Fruit fly (Drosophila melanogaster) whole organism, larva: ENCODE measurements around the gene sinu.

Experiments used
- noc ChIP-seq: fragments of 200-800 bp; sonication (Bioruptor generic); optimal IDR thresholded peaks from 3 replicates; lab custom pipeline; 2019; ENCODE audit warnings: missing biosample characterization, mild to moderate bottlenecking, missing genetic modification characterization, moderate library complexity

The sinu gene

DNA sequence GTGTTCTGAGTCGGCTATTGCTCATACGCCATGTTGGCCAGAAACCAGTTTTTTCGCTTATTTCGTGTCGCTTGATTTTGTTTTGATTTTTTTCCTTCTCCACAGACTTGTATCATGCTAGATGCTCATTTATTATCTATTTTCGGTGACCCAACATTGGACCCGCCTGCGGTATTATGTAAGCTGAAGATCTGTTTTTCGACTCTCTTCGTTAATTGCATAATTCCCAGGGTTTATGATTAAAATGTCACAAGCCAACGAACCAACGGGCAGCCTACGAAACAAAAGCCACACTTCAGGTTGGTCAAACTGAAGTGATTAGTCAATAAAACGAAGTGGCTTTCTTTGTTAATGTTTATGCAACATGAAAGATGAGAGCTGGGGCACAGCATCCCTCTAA, 17.2 kb upstream of the sinu start:
- TF ChIP-seq noc (tag; lab: Kevin White, UChicago), result no peak

DNA sequence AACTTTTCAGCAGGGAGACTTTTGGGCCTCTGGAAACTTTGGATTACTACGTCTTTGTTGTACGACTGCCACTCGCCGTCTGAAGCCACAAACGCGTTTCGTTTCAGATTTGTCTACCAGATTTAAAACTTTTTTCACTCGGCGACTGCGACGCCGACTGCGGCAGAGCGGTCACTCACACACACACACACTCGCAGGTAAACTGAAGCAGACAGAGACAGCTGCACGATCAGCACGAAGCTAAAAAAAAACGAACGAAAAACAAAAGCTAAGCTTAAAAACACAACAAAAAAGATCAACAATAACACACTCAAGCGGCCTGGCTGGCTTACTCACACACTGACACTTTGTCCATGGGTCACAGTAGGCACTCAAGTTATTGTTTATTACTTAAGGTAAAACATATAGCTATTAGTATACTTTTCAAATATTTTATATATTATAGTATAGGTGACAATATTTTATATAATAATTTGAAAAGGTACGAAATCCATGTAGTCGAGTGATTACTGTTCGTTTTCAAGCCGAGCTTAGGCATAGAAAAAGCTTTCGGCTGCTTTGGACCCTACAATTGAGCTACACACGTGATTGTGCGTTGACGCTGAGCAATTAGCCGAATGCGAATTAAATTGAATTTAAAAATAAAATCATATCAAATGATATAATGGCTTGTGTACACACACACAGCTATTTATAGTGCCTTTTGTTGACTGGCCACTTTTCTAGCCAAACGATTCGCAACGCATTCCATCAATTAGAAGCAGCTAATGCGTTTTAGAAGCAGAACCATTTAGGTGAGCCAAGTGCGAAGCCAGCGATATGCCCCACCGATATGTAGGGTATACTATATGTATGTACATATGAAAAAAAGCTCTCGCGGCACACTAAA, 16.1 kb upstream of the sinu start, which contains the start of gene Msr-110:
Gene Msr-110 (minus strand): TSS at position 99 of the 889 bp plus-strand sequence.
- peak; percentile 92 for TF ChIP-seq noc (tag; lab: Kevin White, UChicago)

DNA sequence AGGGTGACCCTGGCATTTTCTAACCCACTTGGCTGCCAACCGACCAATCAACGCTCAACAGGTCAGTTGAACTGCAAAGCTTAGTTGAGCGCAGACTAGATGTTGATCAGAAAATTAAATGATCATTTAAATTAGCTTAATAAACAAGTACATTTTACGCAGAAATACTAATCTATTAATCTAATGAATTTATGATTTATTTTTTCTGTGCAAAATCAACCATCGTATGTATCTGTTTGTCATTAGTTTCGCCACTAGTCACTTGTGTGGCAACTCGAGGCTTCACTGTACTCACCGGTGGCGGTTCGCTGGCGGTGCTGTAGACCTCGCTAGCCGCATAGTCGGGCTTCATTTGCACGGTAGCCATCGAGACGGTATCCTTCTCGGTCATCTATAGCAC, 15.1 kb upstream of the sinu start:
- no peak for TF ChIP-seq noc (tag; lab: Kevin White, UChicago)

DNA sequence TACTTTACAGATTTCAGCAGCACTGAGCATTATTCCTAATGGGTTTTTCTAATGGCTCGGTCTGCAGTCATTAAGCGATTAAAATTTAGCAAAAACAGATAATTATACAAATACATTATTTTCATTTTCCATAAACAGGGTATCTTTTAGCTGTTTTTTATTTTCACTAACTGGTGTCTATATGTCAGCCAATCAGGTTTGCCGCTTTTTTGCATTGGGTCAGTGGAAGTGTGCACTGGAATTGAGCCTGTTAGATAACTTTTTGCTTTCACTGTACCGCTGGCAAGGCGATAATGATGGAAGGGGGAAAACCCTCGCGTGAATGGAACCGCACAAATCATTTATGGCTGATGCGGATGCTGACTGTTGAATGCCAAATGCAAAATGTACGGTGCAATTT, 14.1 kb upstream of the sinu start:
- TF ChIP-seq noc (tag; lab: Kevin White, UChicago), result no peak

- TF ChIP-seq noc (tag; lab: Kevin White, UChicago), result no peak
These were observed 9.7 kb upstream of the sinu start for dm6 chr3L:5571051-5571450.

DNA sequence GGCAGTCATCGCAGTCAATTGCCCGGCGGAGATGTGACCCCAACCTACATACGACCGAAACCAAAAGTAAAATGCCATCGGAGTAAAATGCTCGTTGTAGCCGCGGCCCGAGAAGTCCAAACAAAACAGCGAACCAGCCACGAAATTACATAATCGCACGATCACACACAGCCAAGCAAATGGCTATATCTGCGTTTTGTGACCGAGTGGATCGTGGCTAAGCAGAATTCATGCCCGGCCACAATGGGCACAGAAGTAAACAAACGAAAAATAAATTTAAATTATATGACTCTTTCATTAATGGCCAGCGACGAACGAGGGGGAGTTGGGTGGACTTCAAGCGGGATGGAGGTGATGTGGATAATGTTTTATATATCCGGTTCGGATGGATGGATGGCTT, 8.3 kb upstream of the sinu start:
- no peak for TF ChIP-seq noc (tag; lab: Kevin White, UChicago)

DNA sequence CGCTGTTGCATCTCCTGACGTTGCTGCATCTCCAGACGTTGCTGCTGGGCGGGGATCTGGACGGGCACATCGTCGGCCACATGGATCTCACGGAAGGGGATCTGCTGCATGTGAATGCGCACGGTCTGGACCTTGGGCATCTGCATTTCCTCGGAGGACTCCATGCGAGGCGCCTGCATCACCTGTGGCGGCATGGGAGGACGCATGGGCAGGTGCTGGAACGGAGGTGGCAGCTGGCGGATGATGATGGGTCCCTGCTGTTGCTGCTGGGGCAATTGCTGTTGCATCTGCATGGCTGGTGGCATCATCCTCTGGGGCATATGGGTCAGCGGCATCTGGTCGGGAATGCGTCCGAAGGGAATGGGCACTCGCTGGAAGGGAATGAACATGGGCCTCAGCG, 7.0 kb upstream of the sinu start:
- TF ChIP-seq noc (tag; lab: Kevin White, UChicago), result no peak

DNA sequence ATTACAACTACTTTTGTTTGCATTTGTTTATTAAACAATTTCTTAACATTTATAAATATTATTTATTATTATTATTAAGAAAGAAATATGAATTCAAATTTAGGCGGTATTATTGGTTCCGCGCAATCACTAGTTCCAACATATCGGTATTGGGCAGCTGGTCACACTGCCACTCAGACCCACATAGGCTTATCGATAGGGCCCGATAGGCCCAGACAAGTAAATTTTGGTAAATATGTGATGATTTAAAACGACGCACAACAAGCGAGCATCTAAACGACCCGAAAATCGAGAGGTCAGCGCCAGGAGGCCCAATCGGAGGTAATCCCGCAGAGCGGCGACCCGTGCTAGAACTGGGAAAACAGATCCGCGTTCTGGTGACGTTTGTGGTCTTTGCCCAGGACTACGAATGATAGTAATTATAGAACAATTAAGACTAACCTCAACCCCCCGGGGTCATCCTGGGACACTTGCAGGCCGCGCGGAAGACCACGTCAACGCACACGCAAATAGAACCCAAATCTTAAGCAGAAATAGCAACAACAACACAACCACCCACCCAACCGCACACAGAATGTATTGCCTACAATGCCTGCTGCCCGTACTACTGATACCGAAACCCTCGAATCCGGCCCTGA, 3.8 kb upstream of the sinu start, which contains the start of gene bc10:
Gene bc10 (plus strand): TSS at position 181 of the 638 bp plus-strand sequence.
- TF ChIP-seq noc (tag; lab: Kevin White, UChicago), result no peak

DNA sequence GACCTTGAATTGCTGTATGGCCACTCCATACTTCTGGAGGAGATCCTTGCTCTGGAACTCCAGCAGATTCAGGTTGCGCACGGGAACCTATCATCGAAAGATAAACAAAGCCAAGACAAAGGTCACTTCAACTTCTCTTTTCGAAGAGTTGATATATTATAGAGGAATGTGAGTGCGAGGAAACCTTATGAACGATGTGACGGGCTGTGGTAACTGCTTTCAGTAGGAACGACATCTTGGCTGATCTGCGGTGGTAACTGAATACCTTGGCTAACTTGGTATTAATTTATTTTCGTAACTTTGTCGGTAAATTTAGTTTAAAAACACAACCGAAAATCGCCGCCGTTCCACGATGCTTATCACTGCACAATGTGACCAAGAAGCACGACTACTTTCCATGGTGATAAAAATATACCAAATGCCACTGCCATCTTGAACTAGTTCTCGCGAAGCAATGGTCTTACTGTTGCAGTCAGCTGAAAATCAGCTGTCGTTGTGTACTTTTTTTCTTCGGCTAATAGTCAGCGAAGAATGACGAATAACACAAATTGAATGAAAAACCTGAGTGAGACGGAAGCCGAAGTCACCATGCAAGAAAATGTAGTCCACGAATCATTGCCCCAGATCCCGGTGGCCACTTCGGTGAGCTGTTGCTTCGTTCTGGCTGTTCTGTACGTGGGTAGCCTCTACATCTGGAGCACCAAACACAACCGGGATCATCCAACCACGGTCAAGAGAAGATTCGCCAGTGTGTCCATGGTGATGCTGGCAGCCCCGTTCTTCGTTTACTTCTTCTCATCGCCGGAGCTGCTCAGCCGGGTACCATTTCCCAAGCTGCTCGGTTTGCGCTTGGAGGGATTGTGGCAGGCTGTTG, 2.1 kb upstream of the sinu start, which contains the start of the genes ScsbetaG and Sras:
Gene ScsbetaG (minus strand): TSS at position 383 of the 874 bp plus-strand sequence.
Gene Sras (plus strand): TSS at position 466 of the 874 bp plus-strand sequence.
- no peak for TF ChIP-seq noc (tag; lab: Kevin White, UChicago)

dm6 chr3L:5562584-5562983, 1.2 kb upstream of the sinu start:
- no peak for TF ChIP-seq noc (tag; lab: Kevin White, UChicago)

- TF ChIP-seq noc (tag; lab: Kevin White, UChicago), result no peak
These were observed 5.2 kb downstream of the sinu start for dm6 chr3L:5556195-5556594.

DNA sequence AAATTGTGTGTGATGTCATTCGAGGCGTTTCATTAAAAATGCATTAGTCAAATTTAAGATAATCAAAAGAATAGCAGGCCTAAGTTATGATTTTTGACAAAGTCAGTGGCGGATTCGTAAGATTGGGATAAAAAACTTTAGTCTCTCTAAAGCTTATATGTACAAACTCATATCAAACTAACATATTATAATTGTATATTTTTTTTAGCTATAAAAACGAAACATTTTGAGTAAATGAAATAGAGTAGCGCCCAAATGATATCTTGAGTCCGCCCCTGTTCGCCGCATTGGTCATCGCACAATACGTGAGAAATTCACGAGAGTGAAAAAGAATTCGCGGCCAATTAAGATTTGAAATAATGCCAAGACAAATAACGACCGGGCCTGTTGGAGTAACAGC, 7.0 kb downstream of the sinu start:
- TF ChIP-seq noc (tag; lab: Kevin White, UChicago), result peak; percentile 65

DNA sequence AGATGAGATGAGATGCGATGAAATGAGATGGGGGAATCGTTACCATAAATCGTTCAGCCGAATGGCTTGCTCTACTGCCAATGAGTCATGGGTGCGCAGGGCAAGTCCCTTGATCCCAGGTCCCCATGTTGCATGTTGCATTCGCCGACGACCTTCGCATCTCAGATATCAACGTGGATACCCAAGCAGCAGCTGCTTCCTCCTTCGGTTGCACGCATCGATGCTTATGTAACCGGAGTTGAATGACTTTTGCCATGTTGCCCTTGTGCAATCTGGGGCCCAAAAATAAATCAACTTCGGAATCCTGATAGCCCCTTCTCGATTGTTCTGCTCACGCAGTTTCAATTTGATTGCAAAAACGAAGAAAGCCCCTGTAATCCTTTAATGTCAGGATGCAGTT, 7.7 kb downstream of the sinu start:
- no peak for TF ChIP-seq noc (tag; lab: Kevin White, UChicago)

dm6 chr3L:5551087-5551486, 10.3 kb downstream of the sinu start, which contains the start of gene frm:
Gene frm (minus strand): TSS chr3L:5551159.
- no peak for TF ChIP-seq noc (tag; lab: Kevin White, UChicago)

DNA sequence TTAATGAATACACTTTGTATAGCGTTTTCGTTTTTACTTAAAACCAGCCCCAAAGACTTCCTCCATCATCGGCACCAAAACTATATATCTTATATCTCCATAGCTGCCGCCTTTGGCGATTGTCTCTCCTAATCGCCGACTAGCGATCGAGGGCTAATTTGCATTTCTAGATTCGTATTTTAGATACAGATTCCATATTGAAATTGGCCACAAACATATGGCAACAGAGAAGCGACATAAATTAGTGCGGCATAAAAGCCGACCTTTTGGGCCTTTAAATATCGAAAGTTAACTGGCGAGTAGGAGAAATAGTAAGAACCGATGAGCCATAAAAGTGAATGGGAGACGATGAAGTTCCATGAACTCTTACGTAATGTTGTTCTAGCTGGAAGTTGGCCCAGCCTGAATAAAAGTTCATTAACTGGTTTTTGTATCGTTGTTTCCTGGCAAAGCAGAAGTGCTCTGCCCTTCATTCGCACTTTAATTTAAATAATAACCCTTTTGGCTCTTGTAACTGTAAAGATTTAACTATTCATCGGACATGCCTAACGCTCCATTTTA, 12.8 kb downstream of the sinu start:
- TF ChIP-seq noc (tag; lab: Kevin White, UChicago), result no peak
